Worm (Caenorhabditis elegans) whole organism, L2 larva: ENCODE measurements around the gene math-34.
"Not testable (repeated sequence)": the region's sequence is repeated elsewhere in the genome, so short reads cannot be mapped to it uniquely, and the experiment has no call there.

Experiments used
- C34F6.9 ChIP-seq: fragments of 150-350 bp; optimal IDR thresholded peaks from 2 replicates; lab custom pipeline; 2014; ENCODE audit warnings: missing biosample characterization, missing genetic modification characterization
- F13H6.1 ChIP-seq: sonication (generic microtip); optimal IDR thresholded peaks from 2 replicates; lab custom pipeline; 2016; ENCODE audit warnings: missing genetic modification characterization, missing compliant biosample characterization
- Y55F3AM.14 ChIP-seq: fragments of 200-800 bp; sonication (Bioruptor generic); optimal IDR thresholded peaks from 2 replicates; lab custom pipeline; 2018; ENCODE audit warnings: mild to moderate bottlenecking, missing genetic modification characterization, missing compliant biosample characterization
- ama-1 ChIP-seq: fragments of 150-350 bp; optimal IDR thresholded peaks from 2 replicates; lab custom pipeline; 2018; ENCODE audit warnings: inconsistent platforms
- blmp-1 ChIP-seq: sonication (generic microtip); optimal IDR thresholded peaks from 2 replicates; lab custom pipeline; 2017; ENCODE audit warnings: missing genetic modification characterization, mild to moderate bottlenecking, missing compliant biosample characterization, antibody characterized with exemption, moderate library complexity; ENCODE audit not compliant: insufficient read depth
- ceh-16 ChIP-seq: fragments of 150-350 bp; optimal IDR thresholded peaks from 2 replicates; lab custom pipeline; 2014; ENCODE audit warnings: missing biosample characterization, missing genetic modification characterization
- ceh-82 ChIP-seq: fragments of 150-350 bp; optimal IDR thresholded peaks from 2 replicates; lab custom pipeline; 2014; ENCODE audit warnings: missing biosample characterization, missing genetic modification characterization
- crh-2 ChIP-seq: sonication (generic microtip); optimal IDR thresholded peaks from 2 replicates; lab custom pipeline; 2017; ENCODE audit warnings: missing biosample characterization, missing genetic modification characterization
- dmd-4 ChIP-seq: sonication (generic microtip); optimal IDR thresholded peaks from 2 replicates; lab custom pipeline; 2017; ENCODE audit warnings: missing biosample characterization, missing genetic modification characterization
- elt-1 ChIP-seq: fragments of 150-350 bp; optimal IDR thresholded peaks from 2 replicates; lab custom pipeline; 2014; ENCODE audit warnings: missing biosample characterization, missing genetic modification characterization
- fos-1 ChIP-seq: fragments of 150-350 bp; optimal IDR thresholded peaks from 2 replicates; lab custom pipeline; 2014; ENCODE audit warnings: missing biosample characterization, missing genetic modification characterization
- gmeb-1 ChIP-seq: fragments of 150-350 bp; optimal IDR thresholded peaks from 2 replicates; lab custom pipeline; 2014; ENCODE audit warnings: missing biosample characterization, missing genetic modification characterization
- lin-11 ChIP-seq: fragments of 150-350 bp; sonication (generic microtip); optimal IDR thresholded peaks from 2 replicates; lab custom pipeline; 2014; ENCODE audit warnings: missing biosample characterization, missing genetic modification characterization, inconsistent platforms, mixed read lengths
- lin-13 ChIP-seq: fragments of 150-350 bp; optimal IDR thresholded peaks from 2 replicates; lab custom pipeline; 2014; ENCODE audit warnings: missing biosample characterization, missing genetic modification reagents, missing genetic modification characterization
- lin-39 ChIP-seq: fragments of 150-350 bp; optimal IDR thresholded peaks from 2 replicates; lab custom pipeline; 2014; ENCODE audit warnings: missing biosample characterization, missing genetic modification reagents, missing genetic modification characterization
- lsy-2 ChIP-seq, 2 experiments: fragments of 150-350 bp in 1 of 2; sonication (generic microtip) in 1 of 2; optimal IDR thresholded peaks; 2 replicates each; lab custom pipeline; 2014 to 2017; ENCODE audit warnings: missing biosample characterization in 2 of 2, missing genetic modification characterization in 2 of 2
- mbf-1 ChIP-seq: sonication (generic microtip); optimal IDR thresholded peaks from 2 replicates; lab custom pipeline; 2017; ENCODE audit warnings: missing biosample characterization, missing genetic modification characterization
- mdl-1 ChIP-seq, 2 experiments: fragments of 150-350 bp in 1 of 2; sonication (generic microtip) in 1 of 2; optimal IDR thresholded peaks; 2 replicates each; lab custom pipeline; 2017; ENCODE audit warnings: missing biosample characterization in 2 of 2, missing genetic modification characterization in 2 of 2
- nhr-10 ChIP-seq: sonication (generic microtip); optimal IDR thresholded peaks from 2 replicates; lab custom pipeline; 2017; ENCODE audit warnings: missing biosample characterization, missing genetic modification characterization
- nhr-11 ChIP-seq: fragments of 150-350 bp; optimal IDR thresholded peaks from 2 replicates; lab custom pipeline; 2014; ENCODE audit warnings: missing biosample characterization, missing genetic modification characterization
- nhr-12 ChIP-seq: fragments of 150-350 bp; optimal IDR thresholded peaks from 2 replicates; lab custom pipeline; 2014; ENCODE audit warnings: missing biosample characterization, missing genetic modification characterization
- nhr-129 ChIP-seq: fragments of 150-350 bp; optimal IDR thresholded peaks from 2 replicates; lab custom pipeline; 2014; ENCODE audit warnings: missing biosample characterization, missing genetic modification characterization
- nhr-23 ChIP-seq: fragments of 150-350 bp; optimal IDR thresholded peaks from 2 replicates; lab custom pipeline; 2014; ENCODE audit warnings: missing biosample characterization, missing genetic modification reagents, missing genetic modification characterization
- nhr-237 ChIP-seq: fragments of 150-350 bp; optimal IDR thresholded peaks from 2 replicates; lab custom pipeline; 2014; ENCODE audit warnings: missing biosample characterization, missing genetic modification characterization
- nhr-25 ChIP-seq: fragments of 150-350 bp; sonication (generic microtip); optimal IDR thresholded peaks from 3 replicates; lab custom pipeline; 2014; ENCODE audit warnings: missing biosample characterization, missing genetic modification characterization
- nhr-6 ChIP-seq: fragments of 150-350 bp; optimal IDR thresholded peaks from 2 replicates; lab custom pipeline; 2014; ENCODE audit warnings: missing biosample characterization, missing genetic modification characterization
- peb-1 ChIP-seq: fragments of 150-350 bp; optimal IDR thresholded peaks from 2 replicates; lab custom pipeline; 2014; ENCODE audit warnings: missing biosample characterization, missing genetic modification characterization
- sem-4 ChIP-seq: fragments of 150-350 bp; optimal IDR thresholded peaks from 2 replicates; lab custom pipeline; 2014; ENCODE audit warnings: missing biosample characterization, missing genetic modification reagents, missing genetic modification characterization
- skn-1 ChIP-seq: sonication (generic microtip); optimal IDR thresholded peaks from 2 replicates; lab custom pipeline; 2017; ENCODE audit warnings: missing biosample characterization, missing genetic modification characterization
- sma-3 ChIP-seq: sonication (generic microtip); optimal IDR thresholded peaks from 2 replicates; lab custom pipeline; 2016; ENCODE audit warnings: missing genetic modification reagents, missing genetic modification characterization, missing compliant biosample characterization
- sma-9 ChIP-seq, 2 experiments: fragments of 150-350 bp in 1 of 2; sonication (generic microtip) in 1 of 2; optimal IDR thresholded peaks; 2 replicates each; lab custom pipeline; 2014 to 2016; ENCODE audit warnings: missing genetic modification characterization in 2 of 2, mild to moderate bottlenecking in 1 of 2, missing biosample characterization in 1 of 2, missing compliant biosample characterization in 1 of 2, missing genetic modification reagents in 1 of 2, moderate library complexity in 1 of 2
- snpc-4 ChIP-seq: fragments of 150-350 bp; optimal IDR thresholded peaks from 2 replicates; lab custom pipeline; 2014; ENCODE audit warnings: missing biosample characterization, missing genetic modification characterization
- unc-39 ChIP-seq: fragments of 150-350 bp; optimal IDR thresholded peaks from 2 replicates; lab custom pipeline; 2014; ENCODE audit warnings: missing biosample characterization, missing genetic modification characterization
- unc-55 ChIP-seq: fragments of 150-350 bp; sonication (generic microtip); optimal IDR thresholded peaks from 3 replicates; lab custom pipeline; 2014; ENCODE audit warnings: missing biosample characterization, missing genetic modification reagents, missing genetic modification characterization
- ztf-1 ChIP-seq: fragments of 200-800 bp; sonication (Bioruptor generic); conservative IDR thresholded peaks from 2 replicates; pipeline ENCODE4 v1.3.6; 2022; ENCODE audit warnings: missing genetic modification characterization, missing compliant biosample characterization
- ztf-11 ChIP-seq: sonication (generic microtip); optimal IDR thresholded peaks from 2 replicates; lab custom pipeline; 2017; ENCODE audit warnings: missing biosample characterization, missing genetic modification characterization

math-34 gene

DNA sequence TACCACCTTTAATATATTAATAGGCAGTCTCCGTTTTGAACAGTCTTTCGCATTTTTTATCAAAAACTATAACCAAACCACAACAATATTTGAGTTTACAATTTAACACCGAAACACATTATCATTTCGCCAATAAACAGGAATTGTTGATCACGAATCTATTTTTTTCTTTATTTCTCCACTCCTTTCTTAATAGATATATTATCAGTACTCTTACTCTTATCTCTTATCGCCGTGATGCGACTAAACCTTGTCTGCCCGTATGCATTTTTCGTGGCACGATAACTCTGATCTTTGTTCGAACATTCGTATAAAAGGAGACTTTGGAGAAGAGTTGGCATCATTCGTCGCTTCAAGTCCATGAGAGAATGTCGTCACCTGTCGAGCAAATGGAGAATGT is 28.1 kb downstream of the math-34 start (continued):
- peak; percentile 14 for TF ChIP-seq sma-3 (GFP tag; lab: Kevin White, UChicago)

DNA sequence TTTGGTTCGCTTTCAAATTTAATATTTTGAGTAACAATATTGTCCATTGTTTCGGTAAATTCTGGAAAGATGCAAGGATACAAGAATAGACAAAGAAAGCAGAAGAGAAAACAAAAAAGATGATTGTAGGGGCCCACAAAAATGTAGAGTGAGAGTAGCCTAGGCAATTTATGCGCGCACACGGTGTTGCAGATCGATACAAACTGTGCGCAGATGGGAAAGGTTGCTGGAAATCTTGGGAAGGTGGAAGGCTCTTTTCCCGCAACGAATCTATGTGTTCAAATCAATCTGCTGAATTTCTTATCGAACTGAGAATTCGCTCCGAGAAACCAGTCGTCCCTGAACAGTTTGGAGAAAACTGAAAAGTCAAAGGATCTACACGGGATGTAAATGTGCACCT is 31.9 kb downstream of the math-34 start, which contains the start of gene btb-10:
btb-10 (minus strand) TSS at position 101 of the 400 bp plus-strand sequence.
- TF ChIP-seq fos-1; sma-9 (GFP tag; optimal IDR thresholded peaks at IDR 0.05; lab: Kevin White, UChicago); sma-9 (tag; optimal IDR thresholded peaks at IDR 0.05; lab: Kevin White, UChicago); unc-39 (tag; lab: Kevin White, UChicago): not testable (repeated sequence)

DNA sequence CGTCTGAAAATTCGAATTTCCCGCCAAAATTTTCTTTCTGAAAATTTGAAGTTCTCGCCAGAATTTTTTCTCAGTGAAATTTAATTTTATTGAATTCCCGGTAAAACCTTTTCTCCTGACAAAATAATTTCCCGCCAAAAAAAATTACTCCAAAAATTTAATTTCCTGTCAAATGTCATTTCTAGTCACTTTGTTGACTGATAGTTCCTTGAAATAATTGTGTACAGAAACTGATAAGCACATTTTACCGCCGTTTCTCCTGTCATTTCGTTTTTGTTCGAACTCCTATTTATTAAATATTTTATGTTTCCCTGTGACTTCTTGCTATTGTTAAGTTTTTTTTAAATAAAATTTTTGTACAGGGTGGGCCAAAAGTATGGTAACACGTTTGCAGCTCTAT is 35.2 kb downstream of the math-34 start:
- TF ChIP-seq unc-55 (GFP tag; lab: Kevin White, UChicago) (no peak), fos-1 (peak; percentile 12), nhr-25 (tag; lab: Kevin White, UChicago) (no peak), lsy-2 (tag; optimal IDR thresholded peaks at IDR 0.05; lab: Kevin White, UChicago) (no peak), peb-1 (tag; lab: Kevin White, UChicago) (no peak)

DNA sequence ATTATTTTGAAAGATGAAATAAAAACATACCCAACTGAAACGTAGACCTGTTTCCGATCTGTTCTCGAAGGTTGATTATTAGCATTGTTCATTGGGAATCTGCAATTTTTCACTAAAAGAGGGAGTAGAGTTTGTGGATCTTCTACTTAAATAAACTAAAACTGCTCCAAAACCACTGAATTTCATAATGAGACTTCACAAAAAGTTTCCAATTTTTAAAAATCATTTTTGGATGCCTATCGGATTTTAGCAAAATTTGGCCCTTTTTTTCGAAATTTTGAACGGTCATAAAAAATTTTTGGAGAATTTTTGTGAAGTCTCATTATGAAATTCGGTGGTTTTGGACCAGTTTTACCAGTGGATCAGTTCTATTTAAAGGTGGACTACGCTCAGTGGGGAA is 38.1 kb downstream of the math-34 start, which contains the start of gene K02E7.10:
K02E7.10 (minus strand) TSS at position 101 of the 400 bp plus-strand sequence.
- TF ChIP-seq mbf-1 (no peak), nhr-11 (no peak), lsy-2 (tag; optimal IDR thresholded peaks at IDR 0.05; lab: Kevin White, UChicago) (no peak), elt-1 (tag; lab: Kevin White, UChicago) (no peak), lin-39 (tag; lab: Kevin White, UChicago) (no peak), sem-4 (tag; lab: Kevin White, UChicago) (no peak), nhr-10 (no peak), ztf-11 (tag; lab: Kevin White, UChicago) (no peak)

DNA sequence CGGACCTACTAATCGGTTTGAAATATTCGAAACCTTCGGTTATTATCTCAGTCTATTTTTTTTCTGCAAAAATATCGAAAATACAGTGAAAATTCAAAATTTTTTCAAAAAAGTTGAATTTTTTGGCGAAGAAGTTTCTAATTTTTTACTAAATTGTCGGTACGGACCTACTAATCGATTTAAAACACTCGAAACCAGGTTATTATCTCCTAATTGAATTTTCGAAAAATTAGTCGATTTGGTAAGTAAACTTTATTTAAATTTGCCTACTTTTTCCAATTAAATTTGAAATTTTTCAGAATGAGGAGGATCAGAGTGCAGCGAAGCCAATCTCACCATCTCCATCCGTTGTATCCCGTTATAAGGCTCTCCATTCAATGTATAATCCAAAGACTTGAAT is 42.1 kb downstream of the math-34 start, which contains the start of gene K02E7.12:
K02E7.12 (plus strand) TSS at position 301 of the 400 bp plus-strand sequence.
- TF ChIP-seq gmeb-1 (no peak), F13H6.1 (tag; lab: Kevin White, UChicago) (no peak), snpc-4 (tag; lab: Kevin White, UChicago) (no peak), ceh-16 (tag; lab: Kevin White, UChicago) (no peak), Y55F3AM.14 (GFP tag; lab: Kevin White, UChicago) (no peak), nhr-12 (no peak), ceh-82 (tag; lab: Kevin White, UChicago) (no peak), nhr-10 (no peak), nhr-129 (no peak), crh-2 (tag; lab: Kevin White, UChicago) (no peak), sma-3 (GFP tag; lab: Kevin White, UChicago) (no peak), nhr-237 (no peak), blmp-1 (tag; lab: Kevin White, UChicago) (no peak), ama-1 (no peak), elt-1 (tag; lab: Kevin White, UChicago) (no peak), lin-11 (tag; lab: Kevin White, UChicago) (no peak), nhr-23 (tag; lab: Kevin White, UChicago) (no peak), dmd-4 (tag; lab: Kevin White, UChicago) (no peak), ztf-1 (GFP tag; lab: Robert Waterston, UW) (no peak)
- TF ChIP-seq, all 48 proteins: peak for 0

DNA sequence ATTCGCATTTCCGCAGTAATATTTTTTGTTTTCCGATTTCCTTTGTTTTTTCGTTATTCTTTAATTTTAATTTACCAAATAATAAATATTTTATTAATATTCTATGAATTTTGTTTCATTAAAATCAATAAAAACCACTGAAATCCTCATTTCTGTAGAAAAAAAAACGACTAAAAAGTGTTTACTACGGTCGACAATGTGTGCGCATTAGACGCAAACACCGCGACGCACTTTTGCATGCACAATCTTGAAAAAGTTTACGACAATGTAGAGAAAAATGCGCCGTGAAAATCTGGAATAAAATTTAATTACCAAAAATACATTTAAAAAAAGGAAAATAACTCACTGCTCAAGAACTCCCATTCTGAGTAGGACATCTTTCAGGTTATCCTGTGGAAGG is 42.7 kb downstream of the math-34 start:
- TF ChIP-seq skn-1 (tag; lab: Kevin White, UChicago) (no peak), nhr-11 (no peak), mbf-1 (no peak), peb-1 (tag; lab: Kevin White, UChicago) (no peak), F13H6.1 (tag; lab: Kevin White, UChicago) (no peak), ztf-1 (GFP tag; lab: Robert Waterston, UW) (no peak), mdl-1 (tag; optimal IDR thresholded peaks at IDR 0.05; lab: Kevin White, UChicago) (no peak), lin-13 (GFP tag; lab: Kevin White, UChicago) (no peak), ama-1 (no peak), C34F6.9 (tag; lab: Kevin White, UChicago) (no peak), ceh-82 (tag; lab: Kevin White, UChicago) (no peak), nhr-25 (tag; lab: Kevin White, UChicago) (no peak), nhr-6 (tag; lab: Kevin White, UChicago) (no peak)
- TF ChIP-seq, all 48 proteins: peak for 0
